Fruit fly (Drosophila melanogaster): Measurements from ENCODE around the gene Dsk.

The Dsk gene

dm6 chr3R:4214038-4214437, 24.0 kb upstream of the Dsk start (continued):
- TF ChIP-seq dm (GFP tag; optimal IDR thresholded peaks at IDR 0.05) (peak; percentile 62), sima (GFP tag; optimal IDR thresholded peaks at IDR 0.05) (no peak), chn (GFP tag; optimal IDR thresholded peaks at IDR 0.05) (peak; percentile 71), CG6813 (GFP tag; optimal IDR thresholded peaks at IDR 0.05) (peak; percentile 63), sens (GFP tag) (peak; percentile 95), Bdp1 (GFP tag; optimal IDR thresholded peaks at IDR 0.05) (peak; percentile 51), MBD-R2 (GFP tag; IDR thresholded peaks at IDR 0.05) (peak; percentile 31), CG4282 (GFP tag; optimal IDR thresholded peaks at IDR 0.05) (no peak), amos (GFP tag; IDR thresholded peaks at IDR 0.05; ENCODE audit: partially characterized antibody) (no peak), gt (GFP tag; IDR thresholded peaks at IDR 0.05) (peak; percentile 75; the same call in 1 of the 2 replicates), Drgx (GFP tag; IDR thresholded peaks at IDR 0.05) (peak; percentile 94), seq (GFP tag; IDR thresholded peaks at IDR 0.05) (peak; percentile 77), trh (GFP tag; optimal IDR thresholded peaks at IDR 0.05) (peak; percentile 1), gro (GFP tag; optimal IDR thresholded peaks at IDR 0.05) (no peak), jigr1 (GFP tag; IDR thresholded peaks at IDR 0.05) (peak; percentile 83), bigmax (GFP tag; optimal IDR thresholded peaks at IDR 0.05) (no peak), CG1832 (GFP tag; optimal IDR thresholded peaks at IDR 0.05) (no peak), E2f1 (GFP tag; IDR thresholded peaks at IDR 0.05) (peak; percentile 87), Abd-B (GFP tag; optimal IDR thresholded peaks at IDR 0.05) (peak; percentile 78), CG32532 (GFP tag; IDR thresholded peaks at IDR 0.05) (peak; percentile 79), inv (GFP tag; IDR thresholded peaks at IDR 0.05; ENCODE audit: partially characterized antibody) (no peak), CG10565 (GFP tag; optimal IDR thresholded peaks at IDR 0.05) (no peak), Mes4 (GFP tag; optimal IDR thresholded peaks at IDR 0.05) (peak; percentile 56), CG6654 (GFP tag; optimal IDR thresholded peaks at IDR 0.05) (peak; percentile 55), crc (GFP tag; optimal IDR thresholded peaks at IDR 0.05) (peak; percentile 32), Aef1 (GFP tag; IDR thresholded peaks at IDR 0.05) (peak; percentile 90), eve (GFP tag; optimal IDR thresholded peaks at IDR 0.05) (no peak), fd102C (GFP tag; optimal IDR thresholded peaks at IDR 0.05) (no peak), E2f2 (GFP tag; IDR thresholded peaks at IDR 0.05) (peak; percentile 52), sd (tag; optimal IDR thresholded peaks at IDR 0.05) (no peak), phol (tag; optimal IDR thresholded peaks at IDR 0.05) (peak; percentile 77), ap (GFP tag; IDR thresholded peaks at IDR 0.05) (peak; percentile 83), Eip74EF (GFP tag; optimal IDR thresholded peaks at IDR 0.05) (peak in 1 of 2 experiments; percentile 53), CG4617 (GFP tag; optimal IDR thresholded peaks at IDR 0.05; ENCODE audit: borderline replicate concordance) (peak; percentile 6), pnt (GFP tag; optimal IDR thresholded peaks at IDR 0.05) (peak; percentile 83), prd (optimal IDR thresholded peaks at IDR 0.05) (no peak), prd (GFP tag; IDR thresholded peaks at IDR 0.05) (peak; percentile 93), CG7372 (GFP tag; IDR thresholded peaks at IDR 0.05) (peak; percentile 85), sqz (GFP tag; optimal IDR thresholded peaks at IDR 0.05) (peak; percentile 8), run (tag; optimal IDR thresholded peaks at IDR 0.05) (peak; percentile 50), CG12744 (GFP tag; optimal IDR thresholded peaks at IDR 0.05) (no peak), CG18764 (GFP tag; optimal IDR thresholded peaks at IDR 0.05) (peak; percentile 60), CG11093 (GFP tag; IDR thresholded peaks at IDR 0.05) (peak; percentile 82), org-1 (GFP tag; optimal IDR thresholded peaks at IDR 0.05) (peak; percentile 63), CG16813 (GFP tag; IDR thresholded peaks at IDR 0.05; ENCODE audit: partially characterized antibody) (no peak), sisA (GFP tag; IDR thresholded peaks at IDR 0.05) (peak; percentile 91), unpg (GFP tag; optimal IDR thresholded peaks at IDR 0.05) (peak; percentile 75), D (optimal IDR thresholded peaks at IDR 0.05) (no peak), D (GFP tag; optimal IDR thresholded peaks at IDR 0.05) (peak; percentile 70), Dip2 (GFP tag; IDR thresholded peaks at IDR 0.05) (peak; percentile 39; the same call in 1 of the 2 replicates), CG7271 (tag; optimal IDR thresholded peaks at IDR 0.05) (no peak), CG13424 (tag; optimal IDR thresholded peaks at IDR 0.05) (peak; percentile 80)

Data from whole organism, embryonic.